Fruit fly (Drosophila melanogaster): ENCODE results near the gene Rbp9.

Rbp9 gene

dm6 chr2L:2999113-2999512 is 44.6 kb downstream of the Rbp9 start, which contains the start of gene Ccdc85 (continued):
- TF ChIP-seq CG2120 (GFP tag; optimal IDR thresholded peaks at IDR 0.05) = no peak
- no peak for TF ChIP-seq fd102C (GFP tag; optimal IDR thresholded peaks at IDR 0.05)
- TF ChIP-seq Usf (GFP tag; optimal IDR thresholded peaks at IDR 0.05) = no peak
- TF ChIP-seq CG8924 (tag; optimal IDR thresholded peaks at IDR 0.05) = peak; percentile 51
- TF ChIP-seq CG7839 (tag; optimal IDR thresholded peaks at IDR 0.05) = no peak
- no peak for TF ChIP-seq klu (GFP tag; IDR thresholded peaks at IDR 0.05)
- TF ChIP-seq CG12942 (GFP tag; optimal IDR thresholded peaks at IDR 0.05) = no peak
- TF ChIP-seq kay (GFP tag; optimal IDR thresholded peaks at IDR 0.05) = no peak
- peak; percentile 18 for TF ChIP-seq Nf-YB (GFP tag; optimal IDR thresholded peaks at IDR 0.05)
- no peak for TF ChIP-seq HmgD (GFP tag; optimal IDR thresholded peaks at IDR 0.05)
- TF ChIP-seq YL-1 (GFP tag; optimal IDR thresholded peaks at IDR 0.05) = peak; percentile 28
- TF ChIP-seq CG10565 (GFP tag; optimal IDR thresholded peaks at IDR 0.05) = no peak
- no peak for TF ChIP-seq CG17328 (GFP tag; IDR thresholded peaks at IDR 0.05)
- no peak for TF ChIP-seq Aef1 (GFP tag; IDR thresholded peaks at IDR 0.05)
- TF ChIP-seq Fer1 (GFP tag; optimal IDR thresholded peaks at IDR 0.05) = peak; percentile 28
- TF ChIP-seq Antp (GFP tag; optimal IDR thresholded peaks at IDR 0.05) = no peak
- no peak for TF ChIP-seq B-H1 (GFP tag; IDR thresholded peaks at IDR 0.05)
- TF ChIP-seq Gug (GFP tag; IDR thresholded peaks at IDR 0.05) = no peak
- no peak for TF ChIP-seq tap (tag; optimal IDR thresholded peaks at IDR 0.05)
- TF ChIP-seq CG10979 (tag; optimal IDR thresholded peaks at IDR 0.05) = peak; percentile 32
- no peak for TF ChIP-seq bab2 (GFP tag; optimal IDR thresholded peaks at IDR 0.05)
- TF ChIP-seq btn (GFP tag; optimal IDR thresholded peaks at IDR 0.05) = no peak
- peak; percentile 8 for TF ChIP-seq gro (GFP tag; optimal IDR thresholded peaks at IDR 0.05)
- TF ChIP-seq sr (GFP tag; IDR thresholded peaks at IDR 0.05) = 0 out of 3 replicates have a peak, but pooled peaks have one; percentile 18
- TF ChIP-seq CG11085 (GFP tag; IDR thresholded peaks at IDR 0.05) = no peak
- no peak for TF ChIP-seq Hey (tag; optimal IDR thresholded peaks at IDR 0.05)
- TF ChIP-seq Abd-B (GFP tag; optimal IDR thresholded peaks at IDR 0.05) = no peak
- peak; percentile 83 for TF ChIP-seq trem (tag; optimal IDR thresholded peaks at IDR 0.05)
- TF ChIP-seq CG4617 (GFP tag; optimal IDR thresholded peaks at IDR 0.05; ENCODE audit: borderline replicate concordance) = no peak
- TF ChIP-seq HLH4C (GFP tag; IDR thresholded peaks at IDR 0.05; ENCODE audit: partially characterized antibody) = peak; percentile 99
- no peak for TF ChIP-seq scrt (GFP tag; optimal IDR thresholded peaks at IDR 0.05)
- TF ChIP-seq CG5953 (GFP tag; IDR thresholded peaks at IDR 0.05) = no peak
- TF ChIP-seq bbx (GFP tag; IDR thresholded peaks at IDR 0.05; ENCODE audit: partially characterized antibody) = peak; percentile 99
- no peak for TF ChIP-seq lola (GFP tag; optimal IDR thresholded peaks at IDR 0.05)
- no peak for TF ChIP-seq CG33213 (GFP tag; optimal IDR thresholded peaks at IDR 0.05)
- no peak for TF ChIP-seq lmd (GFP tag; IDR thresholded peaks at IDR 0.05)
- no peak for TF ChIP-seq psq (GFP tag; optimal IDR thresholded peaks at IDR 0.05)
- TF ChIP-seq da (GFP tag; optimal IDR thresholded peaks at IDR 0.05) = no peak
- no peak for TF ChIP-seq Oli (tag; optimal IDR thresholded peaks at IDR 0.05)
- TF ChIP-seq cad (GFP tag; optimal IDR thresholded peaks at IDR 0.05) = no peak
- 0 out of 2 replicates have a peak, but pooled peaks have one; percentile 28 for TF ChIP-seq CG3847 (GFP tag; IDR thresholded peaks at IDR 0.05)
- TF ChIP-seq HLH54F (GFP tag; optimal IDR thresholded peaks at IDR 0.05) = no peak
- TF ChIP-seq B-H2 (GFP tag; optimal IDR thresholded peaks at IDR 0.05) = peak; percentile 30
- no peak for TF ChIP-seq CG7928 (GFP tag; optimal IDR thresholded peaks at IDR 0.05)
- no peak for TF ChIP-seq zf30C (GFP tag; optimal IDR thresholded peaks at IDR 0.05)
- no peak for TF ChIP-seq Hr39 (optimal IDR thresholded peaks at IDR 0.05)
- no peak for TF ChIP-seq ATbp (GFP tag; optimal IDR thresholded peaks at IDR 0.05)
- TF ChIP-seq Dad (GFP tag; optimal IDR thresholded peaks at IDR 0.05) = no peak
- TF ChIP-seq exex (tag; optimal IDR thresholded peaks at IDR 0.05) = no peak
- no peak for TF ChIP-seq Adf1 (GFP tag; IDR thresholded peaks at IDR 0.05)
- TF ChIP-seq BEAF-32 (GFP tag; optimal IDR thresholded peaks at IDR 0.05) = peak; percentile 84
- TF ChIP-seq CG16815 (GFP tag; optimal IDR thresholded peaks at IDR 0.05) = no peak
- TF ChIP-seq fru (optimal IDR thresholded peaks at IDR 0.05) = no peak

Measured in whole organism, embryonic.